Worm (Caenorhabditis elegans): ENCODE results near the gene F23D12.10.
"Not testable (repeated sequence)": the region's sequence is repeated elsewhere in the genome, so short reads cannot be mapped to it uniquely, and the experiment has no call there.

Gene F23D12.10

DNA sequence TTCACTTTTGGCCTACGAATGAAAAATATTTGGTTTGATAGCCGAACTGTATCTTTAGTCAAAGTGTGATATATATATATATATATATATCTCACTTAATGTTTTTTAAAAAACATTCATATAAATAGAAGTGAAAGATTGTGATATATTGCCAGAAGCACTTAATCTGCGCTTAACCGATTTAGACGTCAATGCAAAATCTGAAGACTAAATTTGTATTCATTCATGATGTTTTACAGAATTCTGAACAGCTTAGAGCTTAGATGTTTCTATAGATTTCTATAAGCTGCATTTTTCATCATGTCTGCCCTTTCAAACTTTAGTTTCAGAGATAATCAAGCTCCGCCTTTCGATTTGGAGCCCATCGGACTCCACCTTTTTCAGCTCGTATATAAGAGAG, 26.8 kb upstream of the F23D12.10 start, which contains the start of gene F23D12.3:
TSS of gene F23D12.3 (plus strand) at position 301 of the 400 bp plus-strand sequence.
- TF ChIP-seq C06A6.2 (GFP tag; conservative IDR thresholded peaks at IDR 0.05) (no peak), nhr-27 (tag; optimal IDR thresholded peaks at IDR 0.05) (no peak), lin-40 (tag; optimal IDR thresholded peaks at IDR 0.05) (no peak), snpc-1.1 (tag; optimal IDR thresholded peaks at IDR 0.05; ENCODE audit: insufficient read depth) (no peak), ztf-22 (GFP tag; optimal IDR thresholded peaks at IDR 0.05) (no peak), atf-7 (tag; optimal IDR thresholded peaks at IDR 0.05) (no peak)

ce11 chrX:14437806-14438205, 22.3 kb upstream of the F23D12.10 start:
- TF ChIP-seq die-1 (tag; optimal IDR thresholded peaks at IDR 0.05) (peak; percentile 67), nhr-120 (GFP tag; IDR thresholded peaks at IDR 0.05) (0 out of 2 replicates have a peak, but pooled peaks have one; percentile 16), athp-1 (tag; optimal IDR thresholded peaks at IDR 0.05) (peak; percentile 26), egrh-3 (GFP tag; IDR thresholded peaks at IDR 0.05) (0 out of 2 replicates have a peak, but pooled peaks have one; percentile 12), pbrm-1 (GFP tag; IDR thresholded peaks at IDR 0.05) (peak; percentile 70), Y56A3A.18 (GFP tag; IDR thresholded peaks at IDR 0.05) (peak; percentile 74; the same call in 1 of the 2 replicates), zim-3 (tag; optimal IDR thresholded peaks at IDR 0.05) (peak; percentile 68), ZK185.1 (tag; optimal IDR thresholded peaks at IDR 0.05; ENCODE audit: poor library complexity, severe bottlenecking) (peak; percentile 68), D2030.7 (GFP tag; IDR thresholded peaks at IDR 0.05) (peak; percentile 64), ceh-100 (GFP tag; IDR thresholded peaks at IDR 0.05) (0 out of 2 replicates have a peak, but pooled peaks have one; percentile 17), atf-7 (tag; optimal IDR thresholded peaks at IDR 0.05) (peak; percentile 25), snpc-1.3 (tag; optimal IDR thresholded peaks at IDR 0.05; ENCODE audit: insufficient read depth) (peak; percentile 2), mxl-1 (tag; optimal IDR thresholded peaks at IDR 0.05) (peak; percentile 61), lsl-1 (GFP tag; optimal IDR thresholded peaks at IDR 0.05) (peak; percentile 9), snpc-4 (GFP tag; optimal IDR thresholded peaks at IDR 0.05) (peak; percentile 53), snpc-4 (tag; optimal IDR thresholded peaks at IDR 0.05) (peak in 3 of 4 experiments; percentile 59 to 88 (median 76)), dox-1 (GFP tag; IDR thresholded peaks at IDR 0.05) (peak; percentile 83; the same call in 1 of the 2 replicates), repo-1 (tag; optimal IDR thresholded peaks at IDR 0.05) (peak; percentile 67), chd-7 (tag; optimal IDR thresholded peaks at IDR 0.05) (peak; percentile 39), lin-26 (GFP tag; IDR thresholded peaks at IDR 0.05) (peak; percentile 81), lin-40 (tag; optimal IDR thresholded peaks at IDR 0.05) (peak; percentile 79), ztf-18 (tag; optimal IDR thresholded peaks at IDR 0.05) (peak; percentile 63), B0261.1 (tag; optimal IDR thresholded peaks at IDR 0.05) (peak; percentile 80), madf-10 (tag; optimal IDR thresholded peaks at IDR 0.05) (peak; percentile 50), ztf-26 (tag; optimal IDR thresholded peaks at IDR 0.05) (peak; percentile 85), rcor-1 (GFP tag; IDR thresholded peaks at IDR 0.05) (peak; percentile 49; the same call in 1 of the 2 replicates), let-607 (tag; optimal IDR thresholded peaks at IDR 0.05) (peak; percentile 3 to 14), tbp1 (GFP tag; optimal IDR thresholded peaks at IDR 0.05) (peak; percentile 89), him-1 (tag; optimal IDR thresholded peaks at IDR 0.05) (peak; percentile 56), nhr-90 (tag; optimal IDR thresholded peaks at IDR 0.05) (peak; percentile 64), rpc-1 (optimal IDR thresholded peaks at IDR 0.05) (peak; percentile 77), rpc-1 (tag; optimal IDR thresholded peaks at IDR 0.05) (peak; percentile 81), nhr-80 (tag; optimal IDR thresholded peaks at IDR 0.05) (peak; percentile 18), hmg-1.2 (GFP tag; IDR thresholded peaks at IDR 0.05) (peak; percentile 67), cebp-1 (GFP tag; IDR thresholded peaks at IDR 0.05) (peak; percentile 49; the same call in 1 of the 2 replicates), sptf-2 (GFP tag; optimal IDR thresholded peaks at IDR 0.05) (peak; percentile 69)
- not testable (repeated sequence) for TF ChIP-seq cebp-1 (tag; optimal IDR thresholded peaks at IDR 0.05)

Data from whole organism, young adult.